Fruit fly (Drosophila melanogaster) whole organism, embryonic: ENCODE measurements around the gene Torsin.

Source experiments
- ATbp ChIP-seq: fragments of 200-800 bp; sonication (Bioruptor generic); optimal IDR thresholded peaks from 2 replicates; lab custom pipeline; 2017; ENCODE audit warnings: missing biosample characterization, mild to moderate bottlenecking, missing genetic modification characterization, missing genetic modification reagents
- Ada2b ChIP-seq: fragments of 200-800 bp; sonication (Bioruptor generic); IDR thresholded peaks from 2 replicates; pipeline ENCODE4 v1.3.6; 2022; ENCODE audit warnings: missing biosample characterization, missing genetic modification characterization
- Atf6 ChIP-seq: fragments of 200-800 bp; sonication (Bioruptor generic); IDR thresholded peaks from 2 replicates; pipeline ENCODE4 v1.3.6; 2022; ENCODE audit warnings: missing biosample characterization, missing genetic modification characterization
- Bgb ChIP-seq: fragments of 200-800 bp; sonication (Bioruptor generic); IDR thresholded peaks from 2 replicates; pipeline ENCODE4 v1.3.6; 2022; ENCODE audit warnings: missing biosample characterization, missing genetic modification characterization; ENCODE audit not compliant: partially characterized antibody
- Blimp-1 ChIP-seq: fragments of 200-800 bp; sonication (Bioruptor generic); optimal IDR thresholded peaks from 3 replicates; lab custom pipeline; 2018; ENCODE audit warnings: missing biosample characterization, missing genetic modification characterization, mild to moderate bottlenecking, moderate library complexity, missing genetic modification reagents
- C15 ChIP-seq: fragments of 200-800 bp; sonication (Bioruptor generic); IDR thresholded peaks from 3 replicates; pipeline ENCODE4 v1.3.6; 2022; ENCODE audit warnings: missing biosample characterization, missing genetic modification characterization
- CG10209 ChIP-seq: fragments of 200-800 bp; sonication (Bioruptor generic); optimal IDR thresholded peaks from 3 replicates; lab custom pipeline; 2017; ENCODE audit warnings: missing biosample characterization, mild to moderate bottlenecking, missing genetic modification characterization, missing genetic modification reagents
- CG1602 ChIP-seq: fragments of 200-800 bp; sonication (Bioruptor generic); optimal IDR thresholded peaks from 3 replicates; lab custom pipeline; 2016; ENCODE audit warnings: missing biosample characterization, missing genetic modification characterization
- CG1603 ChIP-seq: fragments of 200-800 bp; sonication (Bioruptor generic); optimal IDR thresholded peaks from 2 replicates; lab custom pipeline; 2019; ENCODE audit warnings: missing biosample characterization, mild to moderate bottlenecking, missing genetic modification characterization, moderate library complexity
- CG2199 ChIP-seq: fragments of 200-800 bp; sonication (Bioruptor generic); IDR thresholded peaks from 3 replicates; pipeline ENCODE4 v1.3.6; 2022; ENCODE audit warnings: missing biosample characterization, missing genetic modification characterization
- CG5245 ChIP-seq: fragments of 200-800 bp; sonication (Bioruptor generic); optimal IDR thresholded peaks from 3 replicates; lab custom pipeline; 2016; ENCODE audit warnings: missing biosample characterization, missing genetic modification characterization
- CG6765 ChIP-seq: fragments of 200-800 bp; sonication (Bioruptor generic); optimal IDR thresholded peaks from 3 replicates; lab custom pipeline; 2017; ENCODE audit warnings: missing biosample characterization, mild to moderate bottlenecking, missing genetic modification characterization
- CG7556 ChIP-seq: fragments of 200-800 bp; sonication (Bioruptor generic); optimal IDR thresholded peaks from 2 replicates; lab custom pipeline; 2017; ENCODE audit warnings: missing biosample characterization, mild to moderate bottlenecking, missing genetic modification characterization
- CG8290 ChIP-seq, 3 experiments: fragments of 200-800 bp; sonication (Bioruptor generic); optimal IDR thresholded peaks; 2 replicates each; lab custom pipeline; 2016 to 2019; ENCODE audit warnings: missing biosample characterization in 3 of 3, missing genetic modification characterization in 3 of 3, mild to moderate bottlenecking in 2 of 3, moderate library complexity in 1 of 3
- CG9817 ChIP-seq: fragments of 200-800 bp; sonication (Bioruptor generic); optimal IDR thresholded peaks from 2 replicates; lab custom pipeline; 2018; ENCODE audit warnings: missing biosample characterization, mild to moderate bottlenecking, missing genetic modification characterization, moderate library complexity
- CoRest ChIP-seq: fragments of 200-800 bp; sonication (Bioruptor generic); optimal IDR thresholded peaks from 3 replicates; lab custom pipeline; 2018; ENCODE audit warnings: missing biosample characterization, mild to moderate bottlenecking, missing genetic modification characterization, moderate library complexity
- Dbx ChIP-seq: fragments of 200-800 bp; sonication (Bioruptor generic); IDR thresholded peaks from 3 replicates; pipeline ENCODE4 v1.3.6; 2022; ENCODE audit warnings: missing biosample characterization, missing genetic modification characterization
- Lhr ChIP-seq: fragments of 200-800 bp; sonication (Bioruptor generic); optimal IDR thresholded peaks from 3 replicates; lab custom pipeline; 2017; ENCODE audit warnings: mild to moderate bottlenecking, missing biosample characterization, missing genetic modification reagents, missing genetic modification characterization
- Lim3 ChIP-seq: fragments of 200-800 bp; sonication (Bioruptor generic); IDR thresholded peaks from 2 replicates; pipeline ENCODE4 v1.3.6; 2022; ENCODE audit warnings: missing biosample characterization, missing genetic modification characterization
- Max ChIP-seq: fragments of 200-800 bp; sonication (Bioruptor generic); optimal IDR thresholded peaks from 2 replicates; lab custom pipeline; 2016; ENCODE audit warnings: missing biosample characterization, mild to moderate bottlenecking, missing genetic modification characterization
- NC2α ChIP-seq: fragments of 200-800 bp; sonication (Bioruptor generic); optimal IDR thresholded peaks from 2 replicates; lab custom pipeline; 2016; ENCODE audit warnings: missing biosample characterization, missing genetic modification characterization
- Nf-YC ChIP-seq: fragments of 200-800 bp; optimal IDR thresholded peaks from 3 replicates; lab custom pipeline; 2019; ENCODE audit warnings: missing biosample characterization, mild to moderate bottlenecking, missing genetic modification characterization, moderate library complexity
- Oaz ChIP-seq: fragments of 200-800 bp; sonication (Bioruptor generic); IDR thresholded peaks from 2 replicates; pipeline ENCODE4 v1.3.6; 2022; ENCODE audit warnings: missing biosample characterization, missing genetic modification characterization
- Pdp1 ChIP-seq, 2 experiments: fragments of 200-800 bp; sonication (Bioruptor generic); optimal IDR thresholded peaks; 3 replicates each; lab custom pipeline; 2016; ENCODE audit warnings: missing biosample characterization in 2 of 2, missing genetic modification characterization in 2 of 2, mild to moderate bottlenecking in 1 of 2, moderate library complexity in 1 of 2
- Scr ChIP-seq: fragments of 200-800 bp; sonication (Bioruptor generic); IDR thresholded peaks from 2 replicates; pipeline ENCODE4 v1.3.6; 2022; ENCODE audit warnings: missing biosample characterization, missing genetic modification characterization; ENCODE audit not compliant: partially characterized antibody
- Side ChIP-seq: fragments of 200-800 bp; sonication (Bioruptor generic); optimal IDR thresholded peaks from 2 replicates; lab custom pipeline; 2016; ENCODE audit warnings: missing biosample characterization, missing genetic modification characterization
- Sry-δ ChIP-seq: fragments of 200-800 bp; sonication (Bioruptor generic); optimal IDR thresholded peaks from 2 replicates; lab custom pipeline; 2016; ENCODE audit warnings: missing biosample characterization, missing genetic modification characterization
- Ssrp ChIP-seq: fragments of 200-800 bp; sonication (Bioruptor generic); optimal IDR thresholded peaks from 2 replicates; lab custom pipeline; 2018; ENCODE audit warnings: missing biosample characterization, mild to moderate bottlenecking, missing genetic modification characterization, moderate library complexity
- Vsx1 ChIP-seq: fragments of 200-800 bp; sonication (Bioruptor generic); optimal IDR thresholded peaks from 2 replicates; lab custom pipeline; 2017; ENCODE audit warnings: missing biosample characterization, mild to moderate bottlenecking, missing genetic modification characterization, missing genetic modification reagents
- corto ChIP-seq: fragments of 200-800 bp; sonication (Bioruptor generic); optimal IDR thresholded peaks from 2 replicates; lab custom pipeline; 2016; ENCODE audit warnings: missing biosample characterization, mild to moderate bottlenecking, missing genetic modification characterization, moderate library complexity
- crol ChIP-seq: fragments of 200-800 bp; sonication (Bioruptor generic); IDR thresholded peaks from 2 replicates; pipeline ENCODE4 v1.3.6; 2022; ENCODE audit warnings: missing biosample characterization, missing genetic modification characterization
- dmrt99B ChIP-seq: fragments of 200-800 bp; sonication (Bioruptor generic); optimal IDR thresholded peaks from 2 replicates; lab custom pipeline; 2018; ENCODE audit warnings: missing biosample characterization, mild to moderate bottlenecking, missing genetic modification characterization, moderate library complexity
- ewg ChIP-seq: fragments of 200-800 bp; sonication (Bioruptor generic); optimal IDR thresholded peaks from 3 replicates; lab custom pipeline; 2017; ENCODE audit warnings: mild to moderate bottlenecking, missing biosample characterization, missing genetic modification reagents, missing genetic modification characterization
- eyg ChIP-seq: fragments of 200-800 bp; sonication (Bioruptor generic); optimal IDR thresholded peaks from 3 replicates; lab custom pipeline; 2016; ENCODE audit warnings: missing biosample characterization, missing genetic modification characterization
- gcm ChIP-seq: fragments of 200-800 bp; sonication (Bioruptor generic); optimal IDR thresholded peaks from 2 replicates; lab custom pipeline; 2019; ENCODE audit warnings: missing biosample characterization, mild to moderate bottlenecking, missing genetic modification characterization, moderate library complexity
- gem ChIP-seq: fragments of 200-800 bp; sonication (Bioruptor generic); optimal IDR thresholded peaks from 2 replicates; lab custom pipeline; 2019; ENCODE audit warnings: missing biosample characterization, mild to moderate bottlenecking, missing genetic modification characterization, moderate library complexity
- ham ChIP-seq: fragments of 200-800 bp; sonication (Bioruptor generic); IDR thresholded peaks from 2 replicates; pipeline ENCODE4 v1.3.6; 2022; ENCODE audit warnings: missing biosample characterization, missing genetic modification characterization
- hbn ChIP-seq: fragments of 200-800 bp; sonication (Bioruptor generic); IDR thresholded peaks from 2 replicates; pipeline ENCODE4 v1.3.6; 2022; ENCODE audit warnings: missing biosample characterization, missing genetic modification characterization; ENCODE audit not compliant: partially characterized antibody
- luna ChIP-seq: fragments of 200-800 bp; sonication (Bioruptor generic); optimal IDR thresholded peaks from 2 replicates; lab custom pipeline; 2016; ENCODE audit warnings: missing biosample characterization, missing genetic modification characterization
- nerfin-1 ChIP-seq: fragments of 200-800 bp; sonication (Bioruptor generic); optimal IDR thresholded peaks from 3 replicates; lab custom pipeline; 2019; ENCODE audit warnings: missing biosample characterization, mild to moderate bottlenecking, missing genetic modification characterization, moderate library complexity
- peb ChIP-seq: fragments of 200-800 bp; sonication (Bioruptor generic); IDR thresholded peaks from 2 replicates; pipeline ENCODE4 v1.3.6; 2022; ENCODE audit warnings: missing biosample characterization, missing genetic modification characterization
- pzg ChIP-seq: fragments of 200-800 bp; sonication (Bioruptor generic); optimal IDR thresholded peaks from 3 replicates; lab custom pipeline; 2018; ENCODE audit warnings: missing biosample characterization, mild to moderate bottlenecking, missing genetic modification characterization, moderate library complexity
- repo ChIP-seq: fragments of 200-800 bp; sonication (Bioruptor generic); optimal IDR thresholded peaks from 2 replicates; lab custom pipeline; 2016; ENCODE audit warnings: missing biosample characterization, missing genetic modification characterization
- seq ChIP-seq: fragments of 200-800 bp; sonication (Bioruptor generic); IDR thresholded peaks from 2 replicates; pipeline ENCODE4 v1.3.6; 2022; ENCODE audit warnings: missing biosample characterization, missing genetic modification characterization
- slp2 ChIP-seq: fragments of 200-800 bp; sonication (Bioruptor generic); optimal IDR thresholded peaks from 2 replicates; lab custom pipeline; 2016; ENCODE audit warnings: missing biosample characterization, missing genetic modification characterization
- stc ChIP-seq: fragments of 200-800 bp; sonication (Bioruptor generic); IDR thresholded peaks from 2 replicates; pipeline ENCODE4 v1.3.6; 2022; ENCODE audit warnings: missing biosample characterization, missing genetic modification characterization
- unpg ChIP-seq: fragments of 200-800 bp; sonication (Bioruptor generic); optimal IDR thresholded peaks from 3 replicates; lab custom pipeline; 2018; ENCODE audit warnings: missing biosample characterization, mild to moderate bottlenecking, missing genetic modification characterization, moderate library complexity
- usp ChIP-seq: fragments of >200 bp; optimal IDR thresholded peaks from 2 replicates; lab custom pipeline; 2017; ENCODE audit warnings: missing biosample characterization, missing genetic modification characterization
- z ChIP-seq: fragments of 200-800 bp; sonication (Bioruptor generic); IDR thresholded peaks from 3 replicates; pipeline ENCODE4 v1.3.6; 2022; ENCODE audit warnings: missing biosample characterization, missing genetic modification characterization

The Torsin gene

dm6 chrX:4679813-4680381 lies 30.1 kb upstream of the Torsin start (continued):
- TF ChIP-seq stc (GFP tag; lab: Robert Waterston, UW): 0 out of 2 replicates have a peak, but pooled peaks have one; percentile 36
- TF ChIP-seq pzg: peak; percentile 33
- TF ChIP-seq ATbp (GFP tag; lab: Kevin White, UChicago): peak; percentile 44
- peak; percentile 17 for TF ChIP-seq Vsx1 (GFP tag; lab: Kevin White, UChicago)
- TF ChIP-seq repo (GFP tag; lab: Kevin White, UChicago): no peak
- TF ChIP-seq z (GFP tag; lab: Robert Waterston, UW): no peak
- TF ChIP-seq Blimp-1: peak; percentile 55
- TF ChIP-seq CG9817 (tag; lab: Kevin White, UChicago): peak; percentile 26
- peak; percentile 35 for TF ChIP-seq Max (GFP tag; lab: Kevin White, UChicago)
- peak; percentile 36 for TF ChIP-seq Ssrp
- TF ChIP-seq Sry-δ (GFP tag; lab: Kevin White, UChicago): peak; percentile 20
- TF ChIP-seq Atf6 (GFP tag; lab: Robert Waterston, UW): peak; percentile 69
- TF ChIP-seq CG7556: peak; percentile 50
- TF ChIP-seq Dbx (GFP tag; lab: Robert Waterston, UW): peak; percentile 23; the same call in 1 of the 3 replicates
- TF ChIP-seq CG1602 (GFP tag; lab: Kevin White, UChicago): peak; percentile 51
- no peak for TF ChIP-seq Lhr (GFP tag; lab: Kevin White, UChicago)
- TF ChIP-seq Pdp1 (GFP tag; optimal IDR thresholded peaks at IDR 0.05; lab: Kevin White, UChicago): peak; percentile 11 to 31
- peak; percentile 3 for TF ChIP-seq gcm
- no peak for TF ChIP-seq C15 (GFP tag; lab: Robert Waterston, UW)
- TF ChIP-seq gem (tag; lab: Kevin White, UChicago): peak; percentile 78
- no peak for TF ChIP-seq ham
- TF ChIP-seq CG8290 (GFP tag; optimal IDR thresholded peaks at IDR 0.05; lab: Kevin White, UChicago): peak; percentile 23
- no peak for TF ChIP-seq CG8290 (tag; optimal IDR thresholded peaks at IDR 0.05; lab: Kevin White, UChicago)
- no peak for TF ChIP-seq luna (GFP tag; lab: Kevin White, UChicago)
- no peak for TF ChIP-seq Oaz (GFP tag; lab: Robert Waterston, UW)
- no peak for TF ChIP-seq Nf-YC
- TF ChIP-seq Lim3: no peak
- TF ChIP-seq hbn (GFP tag; lab: Robert Waterston, UW): no peak
- TF ChIP-seq seq (GFP tag; lab: Robert Waterston, UW): no peak
- TF ChIP-seq CoRest (tag; lab: Kevin White, UChicago): peak; percentile 46
- no peak for TF ChIP-seq CG1603 (tag; lab: Kevin White, UChicago)
- TF ChIP-seq Side (GFP tag; lab: Kevin White, UChicago): peak; percentile 36
- TF ChIP-seq crol (GFP tag; lab: Robert Waterston, UW): no peak
- peak; percentile 23 for TF ChIP-seq slp2 (GFP tag; lab: Kevin White, UChicago)
- peak; percentile 3 for TF ChIP-seq ewg (GFP tag; lab: Kevin White, UChicago)
- TF ChIP-seq Scr (GFP tag; lab: Robert Waterston, UW): no peak
- TF ChIP-seq corto (GFP tag; lab: Kevin White, UChicago): no peak
- no peak for TF ChIP-seq eyg (GFP tag; lab: Kevin White, UChicago)
- TF ChIP-seq CG10209 (GFP tag; lab: Kevin White, UChicago): peak; percentile 51
- TF ChIP-seq usp (GFP tag; lab: Kevin White, UChicago): no peak
- TF ChIP-seq CG6765 (GFP tag; lab: Kevin White, UChicago): no peak
- peak; percentile 33 for TF ChIP-seq nerfin-1 (tag; lab: Kevin White, UChicago)
- TF ChIP-seq Ada2b (GFP tag; lab: Robert Waterston, UW): no peak; the same call in 1 of the 2 replicates
- TF ChIP-seq CG2199 (GFP tag; lab: Robert Waterston, UW): no peak
- TF ChIP-seq peb (GFP tag; lab: Robert Waterston, UW): peak; percentile 14; the same call in 1 of the 2 replicates
- peak; percentile 71 for TF ChIP-seq unpg (GFP tag; lab: Kevin White, UChicago)
- peak; percentile 59 for TF ChIP-seq dmrt99B (tag; lab: Kevin White, UChicago)
- TF ChIP-seq NC2α (GFP tag; lab: Kevin White, UChicago): peak; percentile 26
- no peak for TF ChIP-seq Bgb
- peak; percentile 13 for TF ChIP-seq CG5245 (GFP tag; lab: Kevin White, UChicago)
